Worm (Caenorhabditis elegans) whole organism, late embryonic: ENCODE data around the gene Y37E11AR.7.
A peak's percentile ranks its signal among the peaks of the same experiment; 100 is the strongest.

Experiments used
- C08G9.2 ChIP-seq: sonication (generic microtip); optimal IDR thresholded peaks from 2 replicates; lab custom pipeline; 2016; ENCODE audit warnings: mild to moderate bottlenecking, missing genetic modification characterization, moderate library complexity, missing compliant biosample characterization
- F13H6.1 ChIP-seq: sonication (generic microtip); optimal IDR thresholded peaks from 2 replicates; lab custom pipeline; 2016; ENCODE audit warnings: missing genetic modification characterization, missing compliant biosample characterization
- K02D7.2 ChIP-seq: sonication (generic microtip); optimal IDR thresholded peaks from 2 replicates; lab custom pipeline; 2017; ENCODE audit warnings: mild to moderate bottlenecking, missing genetic modification characterization, missing compliant biosample characterization
- K09A11.1 ChIP-seq: sonication (generic microtip); optimal IDR thresholded peaks from 2 replicates; lab custom pipeline; 2017; ENCODE audit warnings: antibody characterized with exemption, mild to moderate bottlenecking, missing genetic modification characterization, missing compliant biosample characterization; ENCODE audit not compliant: insufficient read depth
- ahr-1 ChIP-seq: sonication (generic microtip); optimal IDR thresholded peaks from 2 replicates; lab custom pipeline; 2016; ENCODE audit warnings: missing genetic modification characterization, missing compliant biosample characterization
- ama-1 ChIP-seq: fragments of 150-350 bp; optimal IDR thresholded peaks from 2 replicates; lab custom pipeline; 2014
- ceh-18 ChIP-seq: sonication (generic microtip); optimal IDR thresholded peaks from 2 replicates; lab custom pipeline; 2016; ENCODE audit warnings: missing genetic modification characterization, missing compliant biosample characterization
- ceh-19 ChIP-seq: fragments of 200-800 bp; sonication (Bioruptor generic); optimal IDR thresholded peaks from 2 replicates; lab custom pipeline; 2018; ENCODE audit warnings: mild to moderate bottlenecking, missing genetic modification characterization, missing compliant biosample characterization
- ceh-22 ChIP-seq: sonication (generic microtip); optimal IDR thresholded peaks from 2 replicates; lab custom pipeline; 2017; ENCODE audit warnings: missing biosample characterization, missing genetic modification characterization
- ceh-31 ChIP-seq: sonication (generic microtip); optimal IDR thresholded peaks from 2 replicates; lab custom pipeline; 2016; ENCODE audit warnings: missing genetic modification characterization, missing compliant biosample characterization
- ceh-48 ChIP-seq: sonication (generic microtip); optimal IDR thresholded peaks from 2 replicates; lab custom pipeline; 2016; ENCODE audit warnings: missing genetic modification characterization, inconsistent platforms, missing compliant biosample characterization
- ceh-9 ChIP-seq: sonication (generic microtip); optimal IDR thresholded peaks from 2 replicates; lab custom pipeline; 2016; ENCODE audit warnings: mild to moderate bottlenecking, missing genetic modification characterization, inconsistent platforms, missing compliant biosample characterization
- dmd-4 ChIP-seq: sonication (generic microtip); optimal IDR thresholded peaks from 2 replicates; lab custom pipeline; 2016; ENCODE audit warnings: borderline replicate concordance, missing genetic modification characterization, missing compliant biosample characterization
- ets-4 ChIP-seq: sonication (generic microtip); optimal IDR thresholded peaks from 2 replicates; lab custom pipeline; 2016; ENCODE audit warnings: missing genetic modification characterization, missing compliant biosample characterization
- fkh-6 ChIP-seq: sonication (generic microtip); optimal IDR thresholded peaks from 2 replicates; lab custom pipeline; 2016; ENCODE audit warnings: missing genetic modification characterization, missing compliant biosample characterization
- gmeb-2 ChIP-seq: sonication (generic microtip); optimal IDR thresholded peaks from 2 replicates; lab custom pipeline; 2016; ENCODE audit warnings: missing genetic modification characterization, inconsistent platforms, missing compliant biosample characterization
- hlh-13 ChIP-seq: fragments of 200-800 bp; sonication (Bioruptor generic); optimal IDR thresholded peaks from 2 replicates; lab custom pipeline; 2018; ENCODE audit warnings: mild to moderate bottlenecking, missing genetic modification characterization, missing compliant biosample characterization
- hlh-6 ChIP-seq: sonication (generic microtip); optimal IDR thresholded peaks from 2 replicates; lab custom pipeline; 2016; ENCODE audit warnings: missing genotype, missing genetic modification characterization, missing compliant biosample characterization
- hlh-8 ChIP-seq: sonication (generic microtip); optimal IDR thresholded peaks from 2 replicates; lab custom pipeline; 2016; ENCODE audit warnings: missing genotype, missing genetic modification characterization, missing compliant biosample characterization
- lim-6 ChIP-seq: sonication (generic microtip); optimal IDR thresholded peaks from 2 replicates; lab custom pipeline; 2016; ENCODE audit warnings: missing genetic modification characterization, missing compliant biosample characterization
- lin-11 ChIP-seq: fragments of 200-800 bp; sonication (Bioruptor generic); optimal IDR thresholded peaks from 2 replicates; lab custom pipeline; 2018; ENCODE audit warnings: mild to moderate bottlenecking, missing genetic modification characterization, missing compliant biosample characterization
- madf-2 ChIP-seq: sonication (generic microtip); optimal IDR thresholded peaks from 2 replicates; lab custom pipeline; 2017; ENCODE audit warnings: missing genetic modification characterization, missing compliant biosample characterization
- nfya-1 ChIP-seq: sonication (generic microtip); optimal IDR thresholded peaks from 2 replicates; lab custom pipeline; 2017; ENCODE audit warnings: missing genetic modification characterization, mild to moderate bottlenecking, missing compliant biosample characterization, antibody characterized with exemption, moderate library complexity
- nhr-11 ChIP-seq: fragments of 150-350 bp; optimal IDR thresholded peaks from 2 replicates; lab custom pipeline; 2014; ENCODE audit warnings: missing biosample characterization, missing genetic modification characterization
- nhr-232 ChIP-seq: sonication (generic microtip); optimal IDR thresholded peaks from 2 replicates; lab custom pipeline; 2016; ENCODE audit warnings: missing genetic modification characterization, missing compliant biosample characterization
- odd-2 ChIP-seq: sonication (generic microtip); optimal IDR thresholded peaks from 2 replicates; lab custom pipeline; 2017; ENCODE audit warnings: antibody characterized with exemption, mild to moderate bottlenecking, missing genetic modification characterization, missing compliant biosample characterization
- pag-3 ChIP-seq: sonication (generic microtip); optimal IDR thresholded peaks from 2 replicates; lab custom pipeline; 2016; ENCODE audit warnings: missing compliant biosample characterization, missing genetic modification characterization, borderline replicate concordance
- pat-9 ChIP-seq: fragments of 200-800 bp; sonication (Bioruptor generic); optimal IDR thresholded peaks from 2 replicates; lab custom pipeline; 2018; ENCODE audit warnings: mild to moderate bottlenecking, missing genetic modification characterization, moderate library complexity, missing compliant biosample characterization
- pha-2 ChIP-seq: sonication (generic microtip); optimal IDR thresholded peaks from 2 replicates; lab custom pipeline; 2017; ENCODE audit warnings: mild to moderate bottlenecking, missing genetic modification characterization, missing compliant biosample characterization
- pha-4 ChIP-seq: fragments of 150-350 bp; optimal IDR thresholded peaks from 2 replicates; lab custom pipeline; 2018; ENCODE audit warnings: missing biosample characterization, missing genetic modification reagents, missing genetic modification characterization
- pqm-1 ChIP-seq: sonication (generic microtip); optimal IDR thresholded peaks from 2 replicates; lab custom pipeline; 2016; ENCODE audit warnings: missing genetic modification characterization, missing compliant biosample characterization
- pros-1 ChIP-seq: fragments of 150-350 bp; optimal IDR thresholded peaks from 2 replicates; lab custom pipeline; 2014; ENCODE audit warnings: missing biosample characterization, missing genetic modification reagents, missing genetic modification characterization
- ref-2 ChIP-seq: sonication (generic microtip); optimal IDR thresholded peaks from 2 replicates; lab custom pipeline; 2016; ENCODE audit warnings: missing genetic modification characterization, missing compliant biosample characterization
- sdc-2 ChIP-seq: sonication (generic microtip); optimal IDR thresholded peaks from 2 replicates; lab custom pipeline; 2016; ENCODE audit warnings: missing genotype, missing genetic modification characterization, missing compliant biosample characterization
- syd-9 ChIP-seq: sonication (generic microtip); optimal IDR thresholded peaks from 2 replicates; lab custom pipeline; 2016; ENCODE audit warnings: mild to moderate bottlenecking, missing genetic modification characterization, moderate library complexity, missing compliant biosample characterization
- tbx-2 ChIP-seq: sonication (generic microtip); optimal IDR thresholded peaks from 2 replicates; lab custom pipeline; 2016; ENCODE audit warnings: missing genetic modification characterization, missing compliant biosample characterization
- ttx-3 ChIP-seq: sonication (generic microtip); optimal IDR thresholded peaks from 2 replicates; lab custom pipeline; 2016; ENCODE audit warnings: missing genetic modification reagents, missing genetic modification characterization, missing compliant biosample characterization
- unc-3 ChIP-seq, 2 experiments: fragments of 200-800 bp in 1 of 2; sonication (Bioruptor generic) in 1 of 2; sonication (generic microtip) in 1 of 2; conservative IDR thresholded peaks in 1 of 2; optimal IDR thresholded peaks in 1 of 2; 2 replicates each; pipeline versions ENCODE4 v1.3.6 to Lab custom; 2016 to 2022; ENCODE audit warnings: missing compliant biosample characterization in 2 of 2, missing genetic modification characterization in 2 of 2, missing genetic modification reagents in 1 of 2
- unc-42 ChIP-seq: sonication (generic microtip); optimal IDR thresholded peaks from 2 replicates; lab custom pipeline; 2016; ENCODE audit warnings: missing genotype, missing genetic modification characterization, missing compliant biosample characterization
- unc-55 ChIP-seq: sonication (generic microtip); optimal IDR thresholded peaks from 2 replicates; lab custom pipeline; 2017; ENCODE audit warnings: missing biosample characterization, missing genetic modification reagents, missing genetic modification characterization
- unc-86 ChIP-seq: sonication (generic microtip); optimal IDR thresholded peaks from 2 replicates; lab custom pipeline; 2016; ENCODE audit warnings: missing genetic modification characterization, missing compliant biosample characterization
- ztf-16 ChIP-seq: sonication (generic microtip); optimal IDR thresholded peaks from 2 replicates; lab custom pipeline; 2017; ENCODE audit warnings: missing genetic modification characterization, missing compliant biosample characterization

Gene Y37E11AR.7

DNA sequence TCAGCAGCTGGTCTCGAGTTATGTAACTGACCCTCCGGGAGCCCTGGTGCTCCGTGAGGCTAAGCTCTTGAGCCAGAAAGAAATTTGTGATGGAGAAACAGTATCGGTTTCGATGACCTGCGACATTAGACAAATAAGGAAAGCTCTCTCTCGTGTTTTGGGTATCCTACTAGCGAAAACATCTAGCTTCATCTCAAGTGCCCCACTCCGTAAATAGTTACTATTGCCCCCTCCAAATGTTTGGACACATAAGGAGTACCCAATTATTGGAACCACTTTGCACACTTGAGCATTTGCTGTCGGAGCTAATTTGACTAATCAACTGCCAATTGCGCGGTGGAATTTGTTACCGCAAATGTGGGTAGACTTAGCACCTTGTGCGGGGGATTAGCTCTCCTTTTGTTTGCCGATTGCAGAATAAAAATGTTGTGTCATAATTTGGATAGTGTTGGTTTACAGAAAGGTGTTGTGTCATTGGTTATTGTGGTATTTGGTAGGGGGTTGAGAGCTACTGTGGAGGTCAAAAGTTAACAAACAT, 8.8 kb upstream of the Y37E11AR.7 start:
- TF ChIP-seq ref-2 (tag; lab: Kevin White, UChicago) = peak; percentile 34
- no peak for TF ChIP-seq unc-86 (tag; lab: Kevin White, UChicago)
- TF ChIP-seq sdc-2 (tag; lab: Kevin White, UChicago) = no peak
- TF ChIP-seq pat-9 (tag; lab: Kevin White, UChicago) = no peak
- no peak for TF ChIP-seq pqm-1
- TF ChIP-seq K09A11.1 (tag; lab: Kevin White, UChicago) = no peak
- TF ChIP-seq ama-1 = peak; percentile 43
- TF ChIP-seq tbx-2 (tag; lab: Kevin White, UChicago) = peak; percentile 69
- TF ChIP-seq unc-55 (GFP tag; lab: Kevin White, UChicago) = no peak
- no peak for TF ChIP-seq fkh-6 (tag; lab: Kevin White, UChicago)
- no peak for TF ChIP-seq pros-1
- TF ChIP-seq hlh-13 (GFP tag; lab: Kevin White, UChicago) = no peak
- TF ChIP-seq ttx-3 = no peak
- peak; percentile 39 for TF ChIP-seq unc-42 (tag; lab: Kevin White, UChicago)
- no peak for TF ChIP-seq unc-3 (GFP tag; conservative IDR thresholded peaks at IDR 0.05; lab: Robert Waterston, UW)
- TF ChIP-seq unc-3 (tag; optimal IDR thresholded peaks at IDR 0.05; lab: Kevin White, UChicago) = no peak
- TF ChIP-seq ceh-9 (tag; lab: Kevin White, UChicago) = no peak
- TF ChIP-seq ceh-22 (tag; lab: Kevin White, UChicago) = peak; percentile 60
- no peak for TF ChIP-seq ceh-18 (tag; lab: Kevin White, UChicago)
- TF ChIP-seq, all 69 proteins: peak for 5

DNA sequence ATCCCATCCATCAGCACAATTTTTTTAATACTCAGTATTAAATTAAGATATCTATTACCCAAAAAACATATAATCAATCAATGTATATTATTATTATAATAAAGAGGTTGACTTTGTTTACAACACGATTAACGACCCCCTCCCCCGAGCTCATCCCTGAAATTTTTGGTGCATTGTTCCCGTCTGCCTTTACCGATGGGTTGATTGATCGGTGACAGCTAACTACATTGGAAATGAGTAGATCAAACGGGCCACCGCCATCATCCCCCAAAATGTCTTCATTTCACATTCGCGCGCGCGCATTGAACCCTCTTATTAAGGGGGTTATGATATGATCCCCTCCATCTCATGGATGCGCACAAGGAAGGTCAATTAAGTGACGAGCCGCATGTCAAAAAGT, 4.6 kb upstream of the Y37E11AR.7 start:
- TF ChIP-seq unc-55 (GFP tag; lab: Kevin White, UChicago) (peak; percentile 57), pha-4 (tag; lab: Kevin White, UChicago) (no peak), dmd-4 (no peak)

DNA sequence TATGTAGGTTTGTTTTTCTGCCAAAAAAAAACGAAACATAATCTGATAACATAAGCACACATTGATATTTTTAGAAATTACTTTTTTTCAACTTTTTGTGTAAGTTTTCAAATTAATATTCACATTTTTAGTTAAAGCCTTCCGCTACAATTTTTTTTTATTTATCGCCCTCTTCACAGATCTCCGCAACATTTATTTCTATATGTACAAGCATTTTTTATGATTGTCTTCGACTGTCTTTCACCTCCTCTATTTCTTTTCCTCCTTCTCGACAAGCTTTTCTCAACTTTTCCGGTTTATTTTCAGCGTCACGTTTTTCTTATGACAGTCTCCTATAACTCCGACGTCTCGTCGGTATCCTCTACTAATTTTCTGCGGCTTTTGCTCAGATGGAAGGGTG, 666 bp upstream of the Y37E11AR.7 start, which contains the start of gene best-20:
Gene best-20 (plus strand): TSS at position 301 of the 400 bp plus-strand sequence.
- TF ChIP-seq hlh-6 (no peak), hlh-8 (no peak), ceh-48 (no peak), pag-3 (tag; lab: Kevin White, UChicago) (no peak), lin-11 (tag; lab: Kevin White, UChicago) (no peak), ceh-19 (no peak), nfya-1 (no peak)

DNA sequence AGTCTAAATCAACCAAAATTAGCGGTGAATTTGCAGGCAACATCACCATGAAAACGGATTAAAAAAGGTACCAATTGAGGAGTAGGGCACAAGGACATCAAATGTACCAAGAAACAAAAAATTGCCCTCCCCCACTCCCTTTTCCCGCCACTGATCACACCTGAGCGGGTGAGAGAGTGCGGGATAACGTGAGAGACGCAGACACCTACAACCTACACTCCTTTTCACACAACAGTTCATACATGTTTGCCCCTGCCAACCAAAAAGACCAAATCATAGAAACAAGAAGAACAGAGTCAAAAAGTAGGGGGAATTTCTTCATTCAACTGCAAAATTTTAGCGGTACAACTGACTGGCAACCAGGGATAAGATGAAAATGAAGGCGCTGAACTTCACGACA, 3.0 kb downstream of the Y37E11AR.7 start:
- no peak for TF ChIP-seq sdc-2 (tag; lab: Kevin White, UChicago)

DNA sequence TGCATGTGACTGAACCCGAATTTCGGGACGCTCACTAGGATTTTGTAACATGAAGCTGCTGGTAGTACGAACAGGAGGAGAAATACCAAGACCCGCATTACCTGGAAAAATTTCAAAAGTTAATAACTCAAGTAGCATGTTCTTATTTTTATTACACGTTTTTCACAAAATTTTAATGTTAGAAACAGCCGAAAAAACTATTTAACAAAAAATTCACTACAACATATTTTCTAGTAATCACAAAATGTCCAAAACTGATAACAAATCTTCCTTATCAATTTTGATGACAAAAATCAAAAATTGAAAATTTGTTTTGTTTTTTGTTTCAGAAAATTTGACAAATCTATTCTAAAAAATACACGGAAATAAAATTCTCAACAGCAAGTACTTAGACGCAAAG, 4.3 kb downstream of the Y37E11AR.7 start, which contains the start of gene ugt-45:
Gene ugt-45 (minus strand): TSS at position 101 of the 400 bp plus-strand sequence.
- no peak for TF ChIP-seq odd-2 (tag; lab: Kevin White, UChicago)
- TF ChIP-seq syd-9 = no peak
- no peak for TF ChIP-seq ceh-31
- no peak for TF ChIP-seq C08G9.2 (tag; lab: Kevin White, UChicago)

DNA sequence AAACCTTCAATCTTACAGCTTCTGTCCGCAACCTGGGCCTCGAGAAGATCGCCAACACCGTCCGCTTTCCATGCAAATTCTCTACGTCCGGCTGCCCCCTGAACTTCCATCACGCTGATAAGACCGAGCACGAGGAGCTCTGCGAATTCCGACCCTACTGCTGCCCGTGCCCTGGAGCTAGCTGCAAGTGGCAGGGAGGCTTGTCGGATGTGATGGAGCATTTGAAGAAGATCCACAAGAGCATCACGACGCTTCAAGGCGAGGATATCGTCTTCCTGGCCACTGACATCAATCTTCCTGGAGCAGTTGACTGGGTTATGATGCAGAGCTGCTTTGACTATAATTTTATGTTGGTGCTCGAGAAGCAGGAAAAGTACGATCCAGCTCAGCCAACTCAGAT, 9.4 kb downstream of the Y37E11AR.7 start:
- no peak for TF ChIP-seq K02D7.2 (tag; lab: Kevin White, UChicago)
- no peak for TF ChIP-seq nhr-11 (tag; lab: Kevin White, UChicago)
- TF ChIP-seq pha-2 = no peak
- TF ChIP-seq gmeb-2 (tag; lab: Kevin White, UChicago) = no peak
- TF ChIP-seq ama-1 = no peak
- no peak for TF ChIP-seq ztf-16 (tag; lab: Kevin White, UChicago)
- no peak for TF ChIP-seq nhr-232
- TF ChIP-seq F13H6.1 (tag; lab: Kevin White, UChicago) = no peak
- TF ChIP-seq madf-2 = no peak
- no peak for TF ChIP-seq hlh-6
- TF ChIP-seq fkh-6 (tag; lab: Kevin White, UChicago) = no peak
- no peak for TF ChIP-seq lim-6 (tag; lab: Kevin White, UChicago)
- TF ChIP-seq ahr-1 (tag; lab: Kevin White, UChicago) = no peak
- TF ChIP-seq ets-4 (tag; lab: Kevin White, UChicago) = no peak
